Fruit fly (Drosophila melanogaster): ENCODE results near the gene CG17917.

Gene CG17917

DNA sequence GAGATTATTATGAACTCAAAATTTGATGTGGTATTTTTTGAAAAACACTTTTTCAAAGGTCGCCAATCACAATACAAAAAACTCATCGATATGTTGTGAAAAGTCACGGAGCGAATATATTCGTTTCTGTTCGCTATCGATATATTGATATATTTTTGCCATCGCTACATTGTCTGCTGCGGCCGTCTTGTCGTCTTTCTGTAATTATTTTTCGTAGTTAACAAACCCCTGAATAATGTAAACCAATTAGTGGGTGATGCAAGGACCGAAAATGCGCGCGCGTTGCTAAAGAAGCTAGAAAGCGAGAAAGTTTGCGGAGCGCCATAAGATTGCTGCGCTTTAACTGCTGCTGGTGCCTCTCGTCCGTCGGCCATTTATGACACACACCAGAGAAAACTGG lies 9.0 kb downstream of the CG17917 start, which contains the start of gene Pak (continued):
- TF ChIP-seq Myb (GFP tag; optimal IDR thresholded peaks at IDR 0.05), result peak; percentile 57
- TF ChIP-seq CTCF (GFP tag; optimal IDR thresholded peaks at IDR 0.05), result peak; percentile 15
- TF ChIP-seq CG2129 (GFP tag; IDR thresholded peaks at IDR 0.05; ENCODE audit: partially characterized antibody), result peak; percentile 76
- TF ChIP-seq shn (GFP tag; optimal IDR thresholded peaks at IDR 0.05), result no peak
- TF ChIP-seq br (optimal IDR thresholded peaks at IDR 0.05), result no peak
- TF ChIP-seq CG3065 (GFP tag; optimal IDR thresholded peaks at IDR 0.05), result no peak
- no peak for TF ChIP-seq CG7745 (tag; optimal IDR thresholded peaks at IDR 0.05)
- TF ChIP-seq CG14860 (GFP tag; IDR thresholded peaks at IDR 0.05; ENCODE audit: partially characterized antibody), result peak; percentile 86
- peak; percentile 45; the same call in 1 of the 2 replicates for TF ChIP-seq CG31441 (GFP tag; IDR thresholded peaks at IDR 0.05)
- no peak for TF ChIP-seq CG13424 (tag; optimal IDR thresholded peaks at IDR 0.05)
- peak; percentile 77 for TF ChIP-seq pzg (GFP tag; optimal IDR thresholded peaks at IDR 0.05)
- TF ChIP-seq CG17186 (GFP tag; optimal IDR thresholded peaks at IDR 0.05), result peak; percentile 25
- TF ChIP-seq CG14710 (tag; optimal IDR thresholded peaks at IDR 0.05), result peak; percentile 43
- TF ChIP-seq MESR4 (GFP tag; optimal IDR thresholded peaks at IDR 0.05), result peak; percentile 85
- no peak for TF ChIP-seq zfh1 (GFP tag; IDR thresholded peaks at IDR 0.05)
- TF ChIP-seq CG16779 (GFP tag; IDR thresholded peaks at IDR 0.05), result no peak
- no peak for TF ChIP-seq crol (GFP tag; IDR thresholded peaks at IDR 0.05)
- TF ChIP-seq phol (tag; optimal IDR thresholded peaks at IDR 0.05), result peak; percentile 57
- no peak for TF ChIP-seq CG10321 (GFP tag; IDR thresholded peaks at IDR 0.05)
- no peak for TF ChIP-seq CG11085 (GFP tag; IDR thresholded peaks at IDR 0.05)
- TF ChIP-seq Awh (GFP tag; IDR thresholded peaks at IDR 0.05), result no peak
- TF ChIP-seq CG33213 (GFP tag; optimal IDR thresholded peaks at IDR 0.05), result peak; percentile 45
- TF ChIP-seq trem (tag; optimal IDR thresholded peaks at IDR 0.05), result peak; percentile 54
- TF ChIP-seq CG13775 (GFP tag; optimal IDR thresholded peaks at IDR 0.05), result no peak
- TF ChIP-seq cg (GFP tag; optimal IDR thresholded peaks at IDR 0.05), result no peak
- peak; percentile 58 for TF ChIP-seq CG15514 (GFP tag; optimal IDR thresholded peaks at IDR 0.05)
- peak; percentile 57 for TF ChIP-seq CG30020 (tag; optimal IDR thresholded peaks at IDR 0.05)
- no peak for TF ChIP-seq PHDP (tag; optimal IDR thresholded peaks at IDR 0.05)
- no peak for TF ChIP-seq wor (GFP tag; IDR thresholded peaks at IDR 0.05)
- TF ChIP-seq disco-r (GFP tag; optimal IDR thresholded peaks at IDR 0.05), result no peak
- TF ChIP-seq E2f1 (GFP tag; IDR thresholded peaks at IDR 0.05), result no peak
- TF ChIP-seq pita (GFP tag; optimal IDR thresholded peaks at IDR 0.05), result no peak
- TF ChIP-seq CG42726 (GFP tag; IDR thresholded peaks at IDR 0.05; ENCODE audit: partially characterized antibody), result peak; percentile 95
- peak; percentile 13 for TF ChIP-seq dm (GFP tag; optimal IDR thresholded peaks at IDR 0.05)
- TF ChIP-seq CG10267 (tag; optimal IDR thresholded peaks at IDR 0.05), result peak; percentile 27
- TF ChIP-seq zf30C (GFP tag; optimal IDR thresholded peaks at IDR 0.05), result no peak
- peak; percentile 95 for TF ChIP-seq CG4617 (GFP tag; optimal IDR thresholded peaks at IDR 0.05; ENCODE audit: borderline replicate concordance)
- peak; percentile 33 for TF ChIP-seq eyg (GFP tag; optimal IDR thresholded peaks at IDR 0.05)
- TF ChIP-seq ftz-f1 (GFP tag; optimal IDR thresholded peaks at IDR 0.05), result no peak
- peak; percentile 95 for TF ChIP-seq BEAF-32 (GFP tag; optimal IDR thresholded peaks at IDR 0.05)
- no peak for TF ChIP-seq CG7357 (GFP tag; IDR thresholded peaks at IDR 0.05)
- no peak for TF ChIP-seq Antp (GFP tag; optimal IDR thresholded peaks at IDR 0.05)
- TF ChIP-seq lilli (GFP tag; optimal IDR thresholded peaks at IDR 0.05), result peak; percentile 31
- peak; percentile 92 for TF ChIP-seq inv (GFP tag; IDR thresholded peaks at IDR 0.05; ENCODE audit: partially characterized antibody)
- TF ChIP-seq Vsx1 (GFP tag; optimal IDR thresholded peaks at IDR 0.05), result no peak
- TF ChIP-seq CG10543 (GFP tag; optimal IDR thresholded peaks at IDR 0.05), result no peak
- TF ChIP-seq CG30431 (GFP tag; optimal IDR thresholded peaks at IDR 0.05), result no peak
- TF ChIP-seq CG11504 (tag; optimal IDR thresholded peaks at IDR 0.05), result peak; percentile 4
- TF ChIP-seq Dfd (GFP tag; optimal IDR thresholded peaks at IDR 0.05), result no peak
- no peak for TF ChIP-seq C15 (GFP tag; IDR thresholded peaks at IDR 0.05)
- TF ChIP-seq sna (GFP tag; IDR thresholded peaks at IDR 0.05; ENCODE audit: partially characterized antibody), result peak; percentile 92
- TF ChIP-seq Nf-YC (tag; optimal IDR thresholded peaks at IDR 0.05), result peak; percentile 41
